Fruit fly (Drosophila melanogaster) whole organism, pupa: ENCODE measurements around the gene Uck.
A peak's percentile ranks its signal among the peaks of the same experiment; 100 is the strongest.

Experiments
- CG15710 ChIP-seq: fragments of 200-800 bp; sonication (Bioruptor generic); optimal IDR thresholded peaks from 2 replicates; lab custom pipeline; 2018; ENCODE audit warnings: missing biosample characterization, mild to moderate bottlenecking, missing genetic modification characterization, moderate library complexity
- CG34367 ChIP-seq: fragments of 200-800 bp; sonication (Bioruptor generic); optimal IDR thresholded peaks from 2 replicates; lab custom pipeline; 2018; ENCODE audit warnings: missing biosample characterization, mild to moderate bottlenecking, missing genetic modification characterization
- CG9948 ChIP-seq: fragments of 200-800 bp; sonication (Bioruptor generic); optimal IDR thresholded peaks from 2 replicates; lab custom pipeline; 2018; ENCODE audit warnings: missing biosample characterization, mild to moderate bottlenecking, missing genetic modification characterization, moderate library complexity
- Ets98B ChIP-seq: fragments of 200-800 bp; sonication (Bioruptor generic); IDR thresholded peaks from 2 replicates; pipeline ENCODE4 v1.3.6; 2022; ENCODE audit warnings: missing biosample characterization, missing genetic modification characterization
- Snoo ChIP-seq: fragments of 200-800 bp; sonication (Bioruptor generic); optimal IDR thresholded peaks from 3 replicates; lab custom pipeline; 2017; ENCODE audit warnings: missing biosample characterization, mild to moderate bottlenecking, missing genetic modification characterization, inconsistent platforms

DNA sequence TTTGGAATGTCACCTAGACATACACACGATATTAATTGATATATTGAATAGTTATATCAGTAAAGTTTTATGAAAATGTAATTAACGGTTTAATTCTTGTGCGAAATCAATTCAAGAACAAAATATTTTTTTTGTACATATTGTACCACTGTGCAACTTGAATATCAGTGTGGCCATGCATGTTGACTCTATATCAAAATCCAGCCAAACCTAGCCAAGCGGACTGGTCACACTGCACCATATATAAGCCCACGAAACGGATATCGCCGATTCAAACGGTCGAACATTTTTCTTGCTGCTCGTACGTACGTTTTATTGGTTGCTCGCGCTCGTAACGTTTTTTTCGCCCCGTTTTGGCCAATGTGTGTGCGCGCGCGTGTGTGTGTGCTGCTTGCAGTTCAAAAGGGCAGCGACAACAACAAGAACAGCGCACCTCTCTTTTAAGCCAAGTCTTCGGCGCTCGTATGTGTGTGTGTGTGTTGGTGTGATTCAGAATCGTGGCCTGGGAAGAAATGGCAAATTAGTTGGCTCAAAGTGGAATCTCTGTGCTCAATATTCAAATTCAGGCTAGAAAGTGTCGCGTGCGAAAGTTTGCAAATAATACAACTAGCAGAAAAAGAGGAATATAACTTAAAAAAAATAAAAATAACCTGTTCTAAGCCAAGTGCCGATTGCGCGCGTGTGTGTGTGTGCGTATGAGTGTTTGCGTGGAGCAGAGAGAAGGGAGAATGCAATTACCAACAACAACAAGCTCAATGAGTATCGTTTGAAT, 5.0 kb downstream of the Uck start, which contains the start of gene crb:
- TF ChIP-seq CG9948 (tag; lab: Kevin White, UChicago) (no peak), CG15710 (tag; lab: Kevin White, UChicago) (peak; percentile 17), Ets98B (GFP tag; lab: Robert Waterston, UW) (peak; percentile 21; the same call in 1 of the 2 replicates), CG34367 (tag; lab: Kevin White, UChicago) (peak; percentile 45), Snoo (tag; lab: Kevin White, UChicago) (peak; percentile 45)
